Fruit fly (Drosophila melanogaster): Measurements from ENCODE around the gene CG3857.
A peak's percentile ranks its signal among the peaks of the same experiment; 100 is the strongest.

The CG3857 gene

dm6 chrX:1889926-1890325 lies 49.9 kb downstream of the CG3857 start, which contains the start of the genes trr and mRpL16 (continued):
- TF ChIP-seq sima (GFP tag; optimal IDR thresholded peaks at IDR 0.05), result no peak
- TF ChIP-seq CG2678 (tag; optimal IDR thresholded peaks at IDR 0.05), result no peak
- TF ChIP-seq mld (GFP tag; IDR thresholded peaks at IDR 0.05; ENCODE audit: partially characterized antibody), result 0 out of 3 replicates have a peak, but pooled peaks have one; percentile 33
- TF ChIP-seq CG11093 (GFP tag; IDR thresholded peaks at IDR 0.05), result no peak; the same call in 2 of the 3 replicates
- peak; percentile 57 for TF ChIP-seq CG14441 (GFP tag; IDR thresholded peaks at IDR 0.05)
- peak; percentile 64 for TF ChIP-seq sug (tag; optimal IDR thresholded peaks at IDR 0.05)
- no peak for TF ChIP-seq CG18599 (GFP tag; optimal IDR thresholded peaks at IDR 0.05)
- TF ChIP-seq CkIIα-i1 (GFP tag; IDR thresholded peaks at IDR 0.05), result no peak
- TF ChIP-seq NK7.1 (GFP tag; optimal IDR thresholded peaks at IDR 0.05), result no peak
- no peak for TF ChIP-seq Rx (GFP tag; IDR thresholded peaks at IDR 0.05)
- TF ChIP-seq CG1647 (GFP tag; optimal IDR thresholded peaks at IDR 0.05), result no peak
- TF ChIP-seq Nf-YB (GFP tag; optimal IDR thresholded peaks at IDR 0.05), result no peak
- no peak for TF ChIP-seq CG3281 (GFP tag; optimal IDR thresholded peaks at IDR 0.05)
- TF ChIP-seq CG6683 (GFP tag; optimal IDR thresholded peaks at IDR 0.05), result no peak
- peak; percentile 34 to 85 for TF ChIP-seq Pdp1 (GFP tag; optimal IDR thresholded peaks at IDR 0.05)
- no peak for TF ChIP-seq psq (GFP tag; optimal IDR thresholded peaks at IDR 0.05)
- TF ChIP-seq Eip74EF (GFP tag; optimal IDR thresholded peaks at IDR 0.05), result no peak
- TF ChIP-seq CG4360 (GFP tag; IDR thresholded peaks at IDR 0.05), result no peak
- TF ChIP-seq CG3726 (GFP tag; IDR thresholded peaks at IDR 0.05), result no peak
- no peak for TF ChIP-seq Jarid2 (GFP tag; optimal IDR thresholded peaks at IDR 0.05)
- TF ChIP-seq CG6175 (GFP tag; IDR thresholded peaks at IDR 0.05), result peak; percentile 92
- peak; percentile 37 for TF ChIP-seq CG4617 (GFP tag; optimal IDR thresholded peaks at IDR 0.05; ENCODE audit: borderline replicate concordance)
- TF ChIP-seq CG11695 (GFP tag; IDR thresholded peaks at IDR 0.05), result peak; percentile 39; the same call in 1 of the 3 replicates
- TF ChIP-seq Awh (GFP tag; IDR thresholded peaks at IDR 0.05), result no peak
- TF ChIP-seq cato (GFP tag; optimal IDR thresholded peaks at IDR 0.05; ENCODE audit: borderline replicate concordance), result no peak
- TF ChIP-seq nerfin-2 (GFP tag; IDR thresholded peaks at IDR 0.05; ENCODE audit: partially characterized antibody), result peak; percentile 51; the same call in 1 of the 2 replicates
- no peak for TF ChIP-seq CG11085 (GFP tag; IDR thresholded peaks at IDR 0.05)
- TF ChIP-seq CG13424 (tag; optimal IDR thresholded peaks at IDR 0.05), result peak; percentile 52
- no peak for TF ChIP-seq sisA (GFP tag; IDR thresholded peaks at IDR 0.05)
- no peak for TF ChIP-seq lbe (GFP tag; optimal IDR thresholded peaks at IDR 0.05)
- TF ChIP-seq CG13287 (GFP tag; IDR thresholded peaks at IDR 0.05; ENCODE audit: partially characterized antibody), result peak; percentile 82
- no peak for TF ChIP-seq h (optimal IDR thresholded peaks at IDR 0.05)
- peak; percentile 45 for TF ChIP-seq Nf-YC (tag; optimal IDR thresholded peaks at IDR 0.05)
- peak; percentile 84 for TF ChIP-seq CG9797 (GFP tag; optimal IDR thresholded peaks at IDR 0.05)
- no peak for TF ChIP-seq CG12219 (GFP tag; optimal IDR thresholded peaks at IDR 0.05)
- TF ChIP-seq CG4404 (GFP tag; IDR thresholded peaks at IDR 0.05), result peak; percentile 31; the same call in 1 of the 2 replicates
- TF ChIP-seq CG18476 (GFP tag; optimal IDR thresholded peaks at IDR 0.05), result no peak
- no peak for TF ChIP-seq ara (GFP tag; IDR thresholded peaks at IDR 0.05)
- 0 out of 4 replicates have a peak, but pooled peaks have one; percentile 59 for TF ChIP-seq chinmo (GFP tag; IDR thresholded peaks at IDR 0.05; ENCODE audit: partially characterized antibody)
- TF ChIP-seq CG7987 (GFP tag; optimal IDR thresholded peaks at IDR 0.05), result no peak
- TF ChIP-seq CG15073 (GFP tag; optimal IDR thresholded peaks at IDR 0.05), result no peak
- no peak for TF ChIP-seq CG14965 (GFP tag; optimal IDR thresholded peaks at IDR 0.05; ENCODE audit: borderline replicate concordance)
- peak; percentile 60 for TF ChIP-seq CG6791 (GFP tag; IDR thresholded peaks at IDR 0.05; ENCODE audit: partially characterized antibody)
- peak; percentile 100 for TF ChIP-seq CG17802 (tag; optimal IDR thresholded peaks at IDR 0.05)
- TF ChIP-seq lmd (GFP tag; IDR thresholded peaks at IDR 0.05), result peak; percentile 33; the same call in 1 of the 2 replicates
- no peak for TF ChIP-seq CG3838 (GFP tag; optimal IDR thresholded peaks at IDR 0.05)
- TF ChIP-seq gt (GFP tag; IDR thresholded peaks at IDR 0.05), result no peak
- TF ChIP-seq pita (GFP tag; optimal IDR thresholded peaks at IDR 0.05), result no peak
- TF ChIP-seq sna (GFP tag; IDR thresholded peaks at IDR 0.05; ENCODE audit: partially characterized antibody), result peak; percentile 68; the same call in 1 of the 2 replicates
- TF ChIP-seq gcm2 (GFP tag; optimal IDR thresholded peaks at IDR 0.05), result no peak

Data from whole organism, embryonic.